Worm (Caenorhabditis elegans): ENCODE data around the gene fmo-5.
A peak's percentile ranks its signal among the peaks of the same experiment; 100 is the strongest.

Gene fmo-5

DNA sequence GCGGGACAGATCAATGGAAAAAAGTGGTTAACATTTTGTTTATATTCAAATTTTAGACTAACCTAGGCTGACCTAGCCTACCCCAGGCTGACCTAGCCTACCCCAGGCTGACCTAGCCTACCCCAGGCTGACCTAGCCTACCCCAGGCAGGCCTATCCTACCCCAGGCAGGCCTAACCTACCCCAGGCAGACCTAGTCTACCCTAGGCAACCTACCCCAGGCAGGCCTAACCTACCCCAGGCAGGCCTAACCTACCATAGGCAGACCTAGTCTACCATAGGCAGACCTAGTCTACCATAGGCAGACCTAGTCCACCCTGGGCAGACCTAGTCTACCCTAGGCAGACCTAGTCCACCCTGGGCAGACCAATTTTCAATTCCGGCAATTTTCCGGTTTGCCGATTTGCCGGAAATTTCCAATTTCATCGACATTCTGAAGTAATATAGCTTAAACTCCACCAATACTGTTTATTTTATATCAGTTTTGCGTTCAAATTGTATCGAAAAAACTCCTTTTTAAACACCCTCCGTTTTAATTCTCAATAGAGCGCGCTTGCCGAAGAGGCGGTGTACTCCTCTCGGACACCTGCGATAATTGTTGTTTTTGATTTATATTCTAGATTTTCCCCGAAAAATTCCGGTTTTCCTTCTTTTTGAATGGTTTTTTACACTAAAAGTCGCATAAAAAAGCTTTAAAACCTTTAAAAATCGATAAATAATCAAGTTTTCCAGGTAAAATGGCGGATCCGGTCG lies 943 bp upstream of the fmo-5 start, which contains the start of gene trm-2A (continued):
- no peak for TF ChIP-seq unc-130 (GFP tag; optimal IDR thresholded peaks at IDR 0.05)
- TF ChIP-seq pqm-1 (tag; optimal IDR thresholded peaks at IDR 0.05), result no peak
- TF ChIP-seq T20F7.1 (GFP tag; optimal IDR thresholded peaks at IDR 0.05), result no peak
- TF ChIP-seq ceh-82 (tag; optimal IDR thresholded peaks at IDR 0.05), result no peak
- peak; percentile 44 for TF ChIP-seq nhr-77 (tag; optimal IDR thresholded peaks at IDR 0.05)
- no peak for TF ChIP-seq attf-4 (tag; optimal IDR thresholded peaks at IDR 0.05)
- TF ChIP-seq lim-7 (GFP tag; IDR thresholded peaks at IDR 0.05), result no peak
- TF ChIP-seq rbr-2 (tag; optimal IDR thresholded peaks at IDR 0.05), result peak; percentile 54
- TF ChIP-seq jun-1 (tag; optimal IDR thresholded peaks at IDR 0.05), result no peak
- TF ChIP-seq gei-8 (GFP tag; optimal IDR thresholded peaks at IDR 0.05), result no peak
- no peak for TF ChIP-seq lin-15B (tag; optimal IDR thresholded peaks at IDR 0.05)
- TF ChIP-seq Y5F2A.4 (GFP tag; optimal IDR thresholded peaks at IDR 0.05), result no peak
- no peak for TF ChIP-seq ceh-32 (tag; optimal IDR thresholded peaks at IDR 0.05; ENCODE audit: poor library complexity)
- TF ChIP-seq aha-1 (tag), result peak; percentile 89
- no peak for TF ChIP-seq ama-1 (optimal IDR thresholded peaks at IDR 0.05)
- no peak for TF ChIP-seq mdt-29 (GFP tag; IDR thresholded peaks at IDR 0.05)
- no peak for TF ChIP-seq fos-1 (tag; optimal IDR thresholded peaks at IDR 0.05)
- TF ChIP-seq lsy-2 (tag; optimal IDR thresholded peaks at IDR 0.05), result peak in 1 of 2 experiments; percentile 87
- TF ChIP-seq hmg-1.1 (GFP tag; IDR thresholded peaks at IDR 0.05), result peak; percentile 65
- peak; percentile 49 for TF ChIP-seq duxl-1 (tag; optimal IDR thresholded peaks at IDR 0.05; ENCODE audit: poor library complexity)
- peak; percentile 76 for TF ChIP-seq hlh-30 (tag; optimal IDR thresholded peaks at IDR 0.05; ENCODE audit: insufficient read depth)
- TF ChIP-seq lin-29 (GFP tag; IDR thresholded peaks at IDR 0.05), result no peak
- TF ChIP-seq spr-3 (GFP tag; optimal IDR thresholded peaks at IDR 0.05), result no peak
- TF ChIP-seq mxl-3 (GFP tag; optimal IDR thresholded peaks at IDR 0.05), result no peak
- no peak for TF ChIP-seq ZK337.2 (GFP tag; IDR thresholded peaks at IDR 0.05)
- TF ChIP-seq skn-1 (tag; optimal IDR thresholded peaks at IDR 0.05), result no peak
- no peak for TF ChIP-seq lin-1 (GFP tag; IDR thresholded peaks at IDR 0.05)
- TF ChIP-seq mdl-1 (tag; optimal IDR thresholded peaks at IDR 0.05), result peak in 1 of 2 experiments; percentile 17
- TF ChIP-seq F44E2.7 (GFP tag; IDR thresholded peaks at IDR 0.05), result 0 out of 2 replicates have a peak, but pooled peaks have one; percentile 15
- no peak for TF ChIP-seq mxl-2 (GFP tag; conservative IDR thresholded peaks at IDR 0.05)
- TF ChIP-seq spr-1 (tag; optimal IDR thresholded peaks at IDR 0.05), result no peak
- no peak for TF ChIP-seq fkh-10 (GFP tag; optimal IDR thresholded peaks at IDR 0.05)
- peak; percentile 43; the same call in 1 of the 2 replicates for TF ChIP-seq dmd-6 (GFP tag; IDR thresholded peaks at IDR 0.05)
- TF ChIP-seq tag-97 (GFP tag; IDR thresholded peaks at IDR 0.05), result no peak
- no peak for TF ChIP-seq zip-11 (GFP tag; IDR thresholded peaks at IDR 0.05)
- peak; percentile 27 for TF ChIP-seq nhr-11 (tag; optimal IDR thresholded peaks at IDR 0.05)
- no peak for TF ChIP-seq zip-2 (tag; optimal IDR thresholded peaks at IDR 0.05)
- TF ChIP-seq mes-2 (tag; optimal IDR thresholded peaks at IDR 0.05; ENCODE audit: poor library complexity, severe bottlenecking), result peak; percentile 93
- no peak for TF ChIP-seq nhr-25 (tag; optimal IDR thresholded peaks at IDR 0.05; ENCODE audit: borderline replicate concordance, insufficient read depth)
- no peak for TF ChIP-seq snpc-1.2 (GFP tag; IDR thresholded peaks at IDR 0.05)
- no peak for TF ChIP-seq saeg-2 (GFP tag; IDR thresholded peaks at IDR 0.05)
- no peak for TF ChIP-seq R02D3.7 (tag; optimal IDR thresholded peaks at IDR 0.05)
- peak; percentile 95 for TF ChIP-seq dpl-1 (GFP tag; optimal IDR thresholded peaks at IDR 0.05)
- no peak for TF ChIP-seq zfp-2 (tag; optimal IDR thresholded peaks at IDR 0.05)
- TF ChIP-seq php-3 (GFP tag; IDR thresholded peaks at IDR 0.05), result no peak
- TF ChIP-seq madf-5 (GFP tag; IDR thresholded peaks at IDR 0.05), result no peak
- no peak for TF ChIP-seq vab-7 (GFP tag; IDR thresholded peaks at IDR 0.05)
- no peak for TF ChIP-seq F49E8.2 (tag; optimal IDR thresholded peaks at IDR 0.05; ENCODE audit: borderline replicate concordance)
- TF ChIP-seq tra-1 (GFP tag; IDR thresholded peaks at IDR 0.05), result no peak
- no peak for TF ChIP-seq daf-19 (GFP tag; conservative IDR thresholded peaks at IDR 0.05)

Data from whole organism, L4 larva.